Fruit fly (Drosophila melanogaster): ENCODE measurements around the gene Slip1.
A peak's percentile ranks its signal among the peaks of the same experiment; 100 is the strongest.

DNA sequence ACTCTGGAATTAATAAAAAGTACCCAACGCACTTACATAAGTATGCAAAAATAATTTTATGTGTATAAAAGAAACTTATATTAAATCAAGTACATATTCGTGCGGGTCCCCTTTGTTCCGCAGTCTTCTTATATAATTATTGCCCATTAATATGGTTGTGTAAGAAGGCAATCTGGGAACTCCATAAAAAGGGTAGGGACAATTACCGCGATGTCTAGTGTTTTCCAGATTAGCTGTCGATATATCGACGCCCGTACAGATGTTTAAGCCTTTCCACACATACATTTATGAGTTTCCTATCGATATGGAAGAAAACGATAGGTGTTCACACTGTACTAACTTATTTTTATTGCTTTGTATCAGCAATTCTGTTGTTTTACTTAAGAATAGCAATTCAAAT lies 33.2 kb downstream of the Slip1 start:
- TF ChIP-seq fru (GFP tag; optimal IDR thresholded peaks at IDR 0.05) (peak; percentile 31), Sp1 (GFP tag; optimal IDR thresholded peaks at IDR 0.05) (no peak), Abd-B (GFP tag; optimal IDR thresholded peaks at IDR 0.05) (no peak), OdsH (GFP tag; optimal IDR thresholded peaks at IDR 0.05) (no peak), dmrt93B (GFP tag; optimal IDR thresholded peaks at IDR 0.05) (no peak), psq (GFP tag; optimal IDR thresholded peaks at IDR 0.05) (no peak), rgr (GFP tag; optimal IDR thresholded peaks at IDR 0.05) (peak; percentile 26), pan (optimal IDR thresholded peaks at IDR 0.05) (no peak)

Measured in whole organism, wandering third instar larva.